Worm (Caenorhabditis elegans): ENCODE results near the gene npr-33.

npr-33 gene

ce11 chrX:15865868-15866555 is 44.4 kb upstream of the npr-33 start, which contains the start of the genes csb-1 and F53H4.4 (continued):
- TF ChIP-seq nhr-84 (tag; optimal IDR thresholded peaks at IDR 0.05) (no peak), ces-1 (GFP tag; optimal IDR thresholded peaks at IDR 0.05) (no peak), aly-2 (tag; optimal IDR thresholded peaks at IDR 0.05) (no peak), nhr-71 (tag; optimal IDR thresholded peaks at IDR 0.05) (peak; percentile 86), elt-3 (tag; optimal IDR thresholded peaks at IDR 0.05) (peak in 1 of 6 experiments; percentile 49), lin-35 (GFP tag; optimal IDR thresholded peaks at IDR 0.05) (peak; percentile 66 to 76), rnt-1 (tag; optimal IDR thresholded peaks at IDR 0.05) (peak; percentile 88), C04F5.9 (tag; optimal IDR thresholded peaks at IDR 0.05) (no peak), egl-13 (tag; optimal IDR thresholded peaks at IDR 0.05) (peak; percentile 59), alr-1 (tag; optimal IDR thresholded peaks at IDR 0.05; ENCODE audit: borderline replicate concordance) (no peak), unc-130 (tag; optimal IDR thresholded peaks at IDR 0.05) (peak; percentile 78), hlh-4 (tag; optimal IDR thresholded peaks at IDR 0.05) (no peak), fos-1 (tag; optimal IDR thresholded peaks at IDR 0.05) (no peak), lin-15B (tag; optimal IDR thresholded peaks at IDR 0.05) (peak; percentile 79), unc-98 (GFP tag; IDR thresholded peaks at IDR 0.05) (0 out of 2 replicates have a peak, but pooled peaks have one; percentile 34), snpc-4 (tag; optimal IDR thresholded peaks at IDR 0.05) (peak; percentile 47), swsn-7 (tag; optimal IDR thresholded peaks at IDR 0.05) (peak; percentile 62), irx-1 (tag; optimal IDR thresholded peaks at IDR 0.05) (peak; percentile 46), dsc-1 (tag; optimal IDR thresholded peaks at IDR 0.05) (peak; percentile 54), ceh-63 (GFP tag; optimal IDR thresholded peaks at IDR 0.05) (no peak), sup-37 (GFP tag; optimal IDR thresholded peaks at IDR 0.05) (no peak), elt-2 (tag; optimal IDR thresholded peaks at IDR 0.05) (peak; percentile 21), Y116A8C.19 (tag; optimal IDR thresholded peaks at IDR 0.05; ENCODE audit: borderline replicate concordance) (no peak), nhr-20 (tag; optimal IDR thresholded peaks at IDR 0.05) (peak; percentile 80), dpl-1 (GFP tag; optimal IDR thresholded peaks at IDR 0.05) (peak; percentile 52 to 73 (median 59)), lir-3 (tag; optimal IDR thresholded peaks at IDR 0.05; ENCODE audit: poor library complexity) (peak; percentile 80), pag-3 (tag; optimal IDR thresholded peaks at IDR 0.05; ENCODE audit: borderline replicate concordance, insufficient read depth) (peak; percentile 54), fkh-8 (tag; optimal IDR thresholded peaks at IDR 0.05) (peak; percentile 78), isw-1 (GFP tag; IDR thresholded peaks at IDR 0.05) (peak; percentile 26), blmp-1 (tag; optimal IDR thresholded peaks at IDR 0.05) (peak; percentile 71), efl-1 (optimal IDR thresholded peaks at IDR 0.05) (peak; percentile 56 to 66), efl-1 (GFP tag; optimal IDR thresholded peaks at IDR 0.05 in 1 of 2) (peak in 1 of 2 experiments; percentile 49), egl-27 (tag; optimal IDR thresholded peaks at IDR 0.05) (no peak), mef-2 (tag; optimal IDR thresholded peaks at IDR 0.05) (no peak), hlh-17 (GFP tag; optimal IDR thresholded peaks at IDR 0.05; ENCODE audit: borderline replicate concordance) (no peak), lin-14 (GFP tag; optimal IDR thresholded peaks at IDR 0.05) (peak; percentile 90), ztf-4 (tag; optimal IDR thresholded peaks at IDR 0.05) (no peak), unc-86 (tag; optimal IDR thresholded peaks at IDR 0.05) (peak; percentile 36), mdl-1 (tag; optimal IDR thresholded peaks at IDR 0.05) (peak; percentile 26 to 97), nhr-28 (tag; optimal IDR thresholded peaks at IDR 0.05) (no peak)

ce11 chrX:15869589-15869988 is 40.8 kb upstream of the npr-33 start:
- no peak for TF ChIP-seq nhr-47 (tag; optimal IDR thresholded peaks at IDR 0.05)
- TF ChIP-seq blmp-1 (tag; optimal IDR thresholded peaks at IDR 0.05): peak; percentile 12
- no peak for TF ChIP-seq nhr-90 (tag; optimal IDR thresholded peaks at IDR 0.05; ENCODE audit: poor library complexity)
- TF ChIP-seq grh-1 (GFP tag; IDR thresholded peaks at IDR 0.05): no peak

Measured in whole organism, L1 larva.